Worm (Caenorhabditis elegans) whole organism, mixed stage, embryonic: ENCODE results near the gene atf-6.

ENCODE experiments used
- ceh-83 ChIP-seq: fragments of 200-800 bp; sonication (Bioruptor generic); optimal IDR thresholded peaks from 2 replicates; lab custom pipeline; 2018; ENCODE audit warnings: mild to moderate bottlenecking, missing genetic modification characterization, missing compliant biosample characterization
- elt-1 ChIP-seq: sonication (generic microtip); optimal IDR thresholded peaks from 2 replicates; lab custom pipeline; 2017; ENCODE audit warnings: missing genetic modification characterization, mild to moderate bottlenecking, missing compliant biosample characterization, antibody characterized with exemption, moderate library complexity, borderline replicate concordance; ENCODE audit not compliant: insufficient read depth
- elt-3 ChIP-seq: fragments of 150-350 bp; optimal IDR thresholded peaks from 2 replicates; lab custom pipeline; 2014; ENCODE audit warnings: missing biosample characterization, missing genetic modification characterization
- nhr-76 ChIP-seq: sonication (generic microtip); optimal IDR thresholded peaks from 2 replicates; lab custom pipeline; 2017; ENCODE audit warnings: missing biosample characterization, missing genetic modification characterization
- unc-39 ChIP-seq: fragments of 150-350 bp; optimal IDR thresholded peaks from 2 replicates; lab custom pipeline; 2014; ENCODE audit warnings: missing biosample characterization, missing genetic modification characterization
- ztf-11 ChIP-seq: fragments of 150-350 bp; optimal IDR thresholded peaks from 2 replicates; lab custom pipeline; 2014; ENCODE audit warnings: missing biosample characterization, missing genetic modification characterization

DNA sequence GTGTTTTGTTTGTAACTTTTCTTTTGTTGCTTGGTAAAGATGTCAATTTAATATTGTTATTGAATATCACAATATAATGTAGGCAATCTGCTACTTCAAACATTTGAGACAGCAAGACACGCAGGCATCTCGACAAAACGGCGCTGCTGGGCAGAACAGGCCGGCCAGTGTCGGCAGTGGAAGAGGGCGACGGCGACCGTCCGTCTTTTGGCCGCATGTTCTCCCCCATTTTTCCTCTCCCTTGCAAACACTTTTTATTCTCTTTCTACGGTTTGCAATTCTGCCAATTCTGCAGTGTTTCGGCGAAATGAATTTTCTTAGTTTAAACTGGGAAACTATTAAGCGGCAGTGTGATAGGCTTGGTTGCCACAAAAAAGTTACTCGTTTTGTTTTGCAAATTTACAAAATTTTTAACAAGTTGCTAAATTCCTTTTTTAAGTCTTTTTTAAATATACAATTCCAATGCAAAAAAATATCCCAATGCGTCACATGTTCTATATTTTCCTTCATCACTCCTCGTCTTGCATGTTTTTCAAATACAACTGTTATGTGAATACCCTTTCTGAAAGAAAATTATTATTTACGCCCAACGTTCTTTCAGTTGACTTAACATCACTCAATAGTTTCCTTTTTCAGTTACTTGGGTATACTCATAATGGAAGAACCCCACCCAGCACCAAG lies 31.3 kb upstream of the atf-6 start, which contains the start of gene T18D3.6:
- TF ChIP-seq nhr-76 (tag; lab: Kevin White, UChicago) (no peak), ceh-83 (GFP tag; lab: Kevin White, UChicago) (no peak), elt-1 (tag; lab: Kevin White, UChicago) (no peak), ztf-11 (tag; lab: Kevin White, UChicago) (no peak), unc-39 (no peak), elt-3 (no peak)
